Fruit fly (Drosophila melanogaster) whole organism, embryonic: Measurements from ENCODE around the gene scramb2.

Source experiments
- CG12219 ChIP-seq: fragments of 200-800 bp; sonication (Bioruptor generic); optimal IDR thresholded peaks from 3 replicates; lab custom pipeline; 2018; ENCODE audit warnings: missing biosample characterization, mild to moderate bottlenecking, missing genetic modification characterization
- CG16779 ChIP-seq: fragments of 200-800 bp; sonication (Bioruptor generic); IDR thresholded peaks from 2 replicates; pipeline ENCODE4 v1.3.6; 2022; ENCODE audit warnings: missing biosample characterization, missing genetic modification characterization
- CG16815 ChIP-seq: fragments of 200-800 bp; sonication (Bioruptor generic); optimal IDR thresholded peaks from 3 replicates; lab custom pipeline; 2017; ENCODE audit warnings: missing biosample characterization, mild to moderate bottlenecking, missing genetic modification characterization
- CG18619 ChIP-seq: fragments of 200-800 bp; sonication (Bioruptor generic); optimal IDR thresholded peaks from 3 replicates; lab custom pipeline; 2017; ENCODE audit warnings: missing biosample characterization, mild to moderate bottlenecking, missing genetic modification characterization
- CG31365 ChIP-seq: fragments of 200-800 bp; sonication (Bioruptor generic); optimal IDR thresholded peaks from 2 replicates; lab custom pipeline; 2018; ENCODE audit warnings: missing biosample characterization, mild to moderate bottlenecking, missing genetic modification characterization
- Hr3 ChIP-seq: fragments of 200-800 bp; sonication (Bioruptor generic); optimal IDR thresholded peaks from 3 replicates; lab custom pipeline; 2016; ENCODE audit warnings: missing biosample characterization, missing genetic modification characterization
- Hsf ChIP-seq: fragments of 200-800 bp; sonication (Bioruptor generic); optimal IDR thresholded peaks from 3 replicates; lab custom pipeline; 2016; ENCODE audit warnings: missing biosample characterization, missing genetic modification characterization
- Tbp ChIP-seq: fragments of >200 bp; optimal IDR thresholded peaks from 2 replicates; lab custom pipeline; 2018; ENCODE audit warnings: missing biosample characterization, missing genetic modification characterization
- emc ChIP-seq: fragments of 200-800 bp; sonication (Bioruptor generic); optimal IDR thresholded peaks from 2 replicates; lab custom pipeline; 2016; ENCODE audit warnings: missing biosample characterization, missing genetic modification characterization
- gsb ChIP-seq: fragments of 200-800 bp; sonication (Bioruptor generic); IDR thresholded peaks from 2 replicates; pipeline ENCODE4 v1.3.6; 2022; ENCODE audit warnings: missing biosample characterization, missing genetic modification characterization
- inv ChIP-seq: fragments of 200-800 bp; sonication (Bioruptor generic); IDR thresholded peaks from 2 replicates; pipeline ENCODE4 v1.3.6; 2022; ENCODE audit warnings: missing biosample characterization, missing genetic modification characterization; ENCODE audit not compliant: partially characterized antibody
- lola ChIP-seq, 3 experiments: fragments of >200 bp in 2 of 3; fragments of 200-800 bp in 1 of 3; sonication (Bioruptor generic) in 1 of 3; optimal IDR thresholded peaks; 2 replicates each; lab custom pipeline; 2017 to 2019; ENCODE audit warnings: missing biosample characterization in 3 of 3, missing genetic modification characterization in 3 of 3, mild to moderate bottlenecking in 1 of 3, moderate library complexity in 1 of 3

dm6 chr3L:3060054-3060979, 13.7 kb upstream of the scramb2 start:
- peak; percentile 91 for TF ChIP-seq CG31365
- peak; percentile 99 for TF ChIP-seq Hsf (GFP tag; lab: Kevin White, UChicago)
- peak; percentile 98 for TF ChIP-seq gsb (GFP tag; lab: Robert Waterston, UW)
- peak; percentile 99 for TF ChIP-seq Hr3
- peak; percentile 98 for TF ChIP-seq CG12219 (GFP tag; lab: Kevin White, UChicago)
- peak; percentile 97 for TF ChIP-seq emc (GFP tag; lab: Kevin White, UChicago)
- peak; percentile 99 for TF ChIP-seq CG16779 (GFP tag; lab: Robert Waterston, UW)
- TF ChIP-seq Tbp (GFP tag; lab: Kevin White, UChicago): no peak
- TF ChIP-seq CG16815: peak; percentile 99
- TF ChIP-seq lola (GFP tag; optimal IDR thresholded peaks at IDR 0.05; lab: Kevin White, UChicago): peak in 1 of 3 experiments; percentile 93
- TF ChIP-seq inv (GFP tag; lab: Robert Waterston, UW): no peak
- TF ChIP-seq CG18619 (GFP tag; lab: Kevin White, UChicago): peak; percentile 99
